Fruit fly (Drosophila melanogaster) whole organism, embryonic: ENCODE results near the gene Jhbp12.

Experiments
- CG10431 ChIP-seq: fragments of 200-800 bp; sonication (Bioruptor generic); optimal IDR thresholded peaks from 3 replicates; lab custom pipeline; 2018; ENCODE audit warnings: missing biosample characterization, mild to moderate bottlenecking, missing genetic modification characterization
- CG10654 ChIP-seq: fragments of 200-800 bp; sonication (Bioruptor generic); optimal IDR thresholded peaks from 2 replicates; lab custom pipeline; 2016; ENCODE audit warnings: missing biosample characterization, missing genetic modification characterization
- CG11560 ChIP-seq: fragments of 200-800 bp; sonication (Bioruptor generic); IDR thresholded peaks from 3 replicates; pipeline ENCODE4 v1.3.6; 2022; ENCODE audit warnings: missing biosample characterization, missing genetic modification characterization
- CG12219 ChIP-seq: fragments of 200-800 bp; sonication (Bioruptor generic); optimal IDR thresholded peaks from 3 replicates; lab custom pipeline; 2018; ENCODE audit warnings: missing biosample characterization, mild to moderate bottlenecking, missing genetic modification characterization
- CG13296 ChIP-seq: fragments of 200-800 bp; sonication (Bioruptor generic); optimal IDR thresholded peaks from 3 replicates; lab custom pipeline; 2018; ENCODE audit warnings: missing biosample characterization, mild to moderate bottlenecking, missing genetic modification characterization
- CG13894 ChIP-seq: fragments of 200-800 bp; sonication (Bioruptor generic); optimal IDR thresholded peaks from 3 replicates; lab custom pipeline; 2018; ENCODE audit warnings: missing biosample characterization, mild to moderate bottlenecking, missing genetic modification characterization, moderate library complexity
- CG15601 ChIP-seq: fragments of 200-800 bp; sonication (Bioruptor generic); optimal IDR thresholded peaks from 3 replicates; lab custom pipeline; 2019; ENCODE audit warnings: missing biosample characterization, mild to moderate bottlenecking, missing genetic modification characterization, moderate library complexity
- CG17612 ChIP-seq: fragments of 200-800 bp; sonication (Bioruptor generic); IDR thresholded peaks from 2 replicates; pipeline ENCODE4 v1.3.6; 2022; ENCODE audit warnings: missing biosample characterization, missing genetic modification characterization
- CG32767 ChIP-seq: fragments of 200-800 bp; sonication (Bioruptor generic); IDR thresholded peaks from 2 replicates; pipeline ENCODE4 v1.3.6; 2022; ENCODE audit warnings: missing biosample characterization, missing genetic modification characterization
- CG3281 ChIP-seq: fragments of 200-800 bp; sonication (Bioruptor generic); optimal IDR thresholded peaks from 3 replicates; lab custom pipeline; 2017; ENCODE audit warnings: missing biosample characterization, mild to moderate bottlenecking, missing genetic modification characterization
- CG34224 ChIP-seq: fragments of 200-800 bp; sonication (Bioruptor generic); IDR thresholded peaks from 3 replicates; pipeline ENCODE4 v1.3.6; 2022; ENCODE audit warnings: missing biosample characterization, missing genetic modification characterization; ENCODE audit not compliant: partially characterized antibody
- CG4854 ChIP-seq: fragments of 200-800 bp; sonication (Bioruptor generic); optimal IDR thresholded peaks from 2 replicates; lab custom pipeline; 2016; ENCODE audit warnings: missing biosample characterization, missing genetic modification characterization, inconsistent platforms
- CG5953 ChIP-seq: fragments of 200-800 bp; sonication (Bioruptor generic); IDR thresholded peaks from 2 replicates; pipeline ENCODE4 v1.3.6; 2022; ENCODE audit warnings: missing biosample characterization, missing genetic modification characterization
- CG6254 ChIP-seq: fragments of 200-800 bp; sonication (Bioruptor generic); optimal IDR thresholded peaks from 3 replicates; lab custom pipeline; 2017; ENCODE audit warnings: mild to moderate bottlenecking, missing biosample characterization, missing genetic modification reagents, missing genetic modification characterization
- CG6654 ChIP-seq: fragments of 200-800 bp; sonication (Bioruptor generic); optimal IDR thresholded peaks from 2 replicates; lab custom pipeline; 2017; ENCODE audit warnings: missing biosample characterization, mild to moderate bottlenecking, missing genetic modification characterization
- CG8765 ChIP-seq: fragments of 200-800 bp; sonication (Bioruptor generic); IDR thresholded peaks from 2 replicates; pipeline ENCODE4 v1.3.6; 2022; ENCODE audit warnings: missing biosample characterization, missing genetic modification characterization
- Camta ChIP-seq: fragments of 200-800 bp; sonication (Bioruptor generic); optimal IDR thresholded peaks from 2 replicates; lab custom pipeline; 2016; ENCODE audit warnings: missing biosample characterization, missing genetic modification characterization
- CkIIα-i1 ChIP-seq: fragments of 200-800 bp; sonication (Bioruptor generic); IDR thresholded peaks from 2 replicates; pipeline ENCODE4 v1.3.6; 2022; ENCODE audit warnings: missing biosample characterization, missing genetic modification characterization
- Fer3 ChIP-seq: fragments of 200-800 bp; sonication (Bioruptor generic); optimal IDR thresholded peaks from 2 replicates; lab custom pipeline; 2018; ENCODE audit warnings: missing biosample characterization, mild to moderate bottlenecking, missing genetic modification characterization, moderate library complexity
- HLH3B ChIP-seq: fragments of 200-800 bp; sonication (Bioruptor generic); IDR thresholded peaks from 2 replicates; pipeline ENCODE4 v1.3.6; 2022; ENCODE audit warnings: missing biosample characterization, missing genetic modification characterization
- HLH4C ChIP-seq: fragments of 200-800 bp; sonication (Bioruptor generic); IDR thresholded peaks from 3 replicates; pipeline ENCODE4 v1.3.6; 2022; ENCODE audit warnings: missing biosample characterization, missing genetic modification characterization; ENCODE audit not compliant: partially characterized antibody
- Hmx ChIP-seq: fragments of 200-800 bp; sonication (Bioruptor generic); optimal IDR thresholded peaks from 2 replicates; lab custom pipeline; 2016; ENCODE audit warnings: missing biosample characterization, missing genetic modification characterization
- Hr39 ChIP-seq: fragments of >200 bp; optimal IDR thresholded peaks from 2 replicates; lab custom pipeline; 2017
- Med ChIP-seq: fragments of 200-800 bp; sonication (Bioruptor generic); peaks from one replicate; lab custom pipeline; 2016; ENCODE audit warnings: missing biosample characterization, missing genetic modification characterization, mild to moderate bottlenecking, inconsistent platforms, moderate library complexity
- Myb ChIP-seq: fragments of 200-800 bp; sonication (Bioruptor generic); optimal IDR thresholded peaks from 2 replicates; lab custom pipeline; 2016; ENCODE audit warnings: missing biosample characterization, missing genetic modification characterization
- Sin3A ChIP-seq: fragments of >200 bp; optimal IDR thresholded peaks from 2 replicates; lab custom pipeline; 2018
- YL-1 ChIP-seq: fragments of 200-800 bp; sonication (Bioruptor generic); optimal IDR thresholded peaks from 3 replicates; lab custom pipeline; 2017; ENCODE audit warnings: missing biosample characterization, mild to moderate bottlenecking, missing genetic modification characterization
- btn ChIP-seq: fragments of 200-800 bp; sonication (Bioruptor generic); optimal IDR thresholded peaks from 2 replicates; lab custom pipeline; 2016; ENCODE audit warnings: missing biosample characterization, missing genetic modification characterization
- cato ChIP-seq: fragments of 200-800 bp; sonication (Bioruptor generic); optimal IDR thresholded peaks from 2 replicates; lab custom pipeline; 2016; ENCODE audit warnings: missing biosample characterization, missing genetic modification characterization, borderline replicate concordance
- caup ChIP-seq: fragments of 200-800 bp; sonication (Bioruptor generic); optimal IDR thresholded peaks from 3 replicates; lab custom pipeline; 2017; ENCODE audit warnings: missing biosample characterization, mild to moderate bottlenecking, missing genetic modification characterization, moderate library complexity; ENCODE audit not compliant: severe bottlenecking
- crp ChIP-seq, 2 experiments: fragments of 200-800 bp; sonication (Bioruptor generic); optimal IDR thresholded peaks; 2 replicates in 1 of 2; 3 replicates in 1 of 2; lab custom pipeline; 2017; ENCODE audit warnings: missing biosample characterization in 2 of 2, missing genetic modification characterization in 2 of 2, mild to moderate bottlenecking in 1 of 2, moderate library complexity in 1 of 2
- fd3F ChIP-seq: fragments of 200-800 bp; sonication (Bioruptor generic); optimal IDR thresholded peaks from 2 replicates; lab custom pipeline; 2018; ENCODE audit warnings: missing biosample characterization, mild to moderate bottlenecking, missing genetic modification characterization, moderate library complexity
- gt ChIP-seq: fragments of 200-800 bp; sonication (Bioruptor generic); IDR thresholded peaks from 2 replicates; pipeline ENCODE4 v1.3.6; 2022; ENCODE audit warnings: missing biosample characterization, missing genetic modification characterization
- her ChIP-seq: fragments of 200-800 bp; sonication (Bioruptor generic); optimal IDR thresholded peaks from 2 replicates; lab custom pipeline; 2016; ENCODE audit warnings: missing biosample characterization, missing genetic modification characterization
- hth ChIP-seq: fragments of >200 bp; optimal IDR thresholded peaks from 2 replicates; lab custom pipeline; 2017; ENCODE audit warnings: inconsistent platforms
- jumu ChIP-seq: fragments of 200-800 bp; sonication (Bioruptor generic); optimal IDR thresholded peaks from 3 replicates; lab custom pipeline; 2016; ENCODE audit warnings: missing biosample characterization, missing genetic modification characterization
- lab ChIP-seq: fragments of 200-800 bp; sonication (Bioruptor generic); optimal IDR thresholded peaks from 3 replicates; lab custom pipeline; 2017; ENCODE audit warnings: missing biosample characterization, missing genetic modification characterization, mild to moderate bottlenecking, moderate library complexity, missing genetic modification reagents
- nmo ChIP-seq: fragments of 200-800 bp; sonication (Bioruptor generic); optimal IDR thresholded peaks from 2 replicates; lab custom pipeline; 2018; ENCODE audit warnings: missing biosample characterization, mild to moderate bottlenecking, missing genetic modification characterization, moderate library complexity
- otp ChIP-seq: fragments of 200-800 bp; sonication (Bioruptor generic); IDR thresholded peaks from 3 replicates; pipeline ENCODE4, ENCODE4 v1.3.6; 2022; ENCODE audit warnings: missing biosample characterization, missing genetic modification characterization
- p53 ChIP-seq: fragments of 200-800 bp; sonication (Bioruptor generic); optimal IDR thresholded peaks from 2 replicates; lab custom pipeline; 2016; ENCODE audit warnings: missing biosample characterization, missing genetic modification characterization
- pho ChIP-seq: fragments of 200-800 bp; sonication (Bioruptor generic); optimal IDR thresholded peaks from 2 replicates; lab custom pipeline; 2016; ENCODE audit warnings: missing biosample characterization, missing genetic modification characterization
- phol ChIP-seq: fragments of 200-800 bp; sonication (Bioruptor generic); optimal IDR thresholded peaks from 3 replicates; lab custom pipeline; 2018; ENCODE audit warnings: missing biosample characterization, mild to moderate bottlenecking, missing genetic modification characterization, moderate library complexity
- pita ChIP-seq: fragments of 200-800 bp; sonication (Bioruptor generic); optimal IDR thresholded peaks from 2 replicates; lab custom pipeline; 2017; ENCODE audit warnings: missing biosample characterization, mild to moderate bottlenecking, missing genetic modification characterization
- psq ChIP-seq: fragments of 200-800 bp; sonication (Bioruptor generic); optimal IDR thresholded peaks from 2 replicates; lab custom pipeline; 2017; ENCODE audit warnings: missing biosample characterization, missing genetic modification characterization
- sisA ChIP-seq: fragments of 200-800 bp; sonication (Bioruptor generic); IDR thresholded peaks from 2 replicates; pipeline ENCODE4 v1.3.6; 2022; ENCODE audit warnings: missing biosample characterization, missing genetic modification characterization
- slbo ChIP-seq: fragments of 200-800 bp; sonication (Bioruptor generic); IDR thresholded peaks from 2 replicates; pipeline ENCODE4 v1.3.6; 2022; ENCODE audit warnings: missing biosample characterization, missing genetic modification characterization
- so ChIP-seq: fragments of 200-800 bp; sonication (Bioruptor generic); IDR thresholded peaks from 3 replicates; pipeline ENCODE4 v1.3.6; 2022; ENCODE audit warnings: missing biosample characterization, missing genetic modification characterization
- sr ChIP-seq: fragments of 200-800 bp; sonication (Bioruptor generic); IDR thresholded peaks from 3 replicates; pipeline ENCODE4 v1.3.6; 2022; ENCODE audit warnings: missing biosample characterization, missing genetic modification characterization
- tna ChIP-seq: fragments of 200-800 bp; sonication (Bioruptor generic); IDR thresholded peaks from 2 replicates; pipeline ENCODE4 v1.3.6; 2022; ENCODE audit warnings: missing biosample characterization, missing genetic modification characterization; ENCODE audit not compliant: partially characterized antibody
- tup ChIP-seq: fragments of 200-800 bp; sonication (Bioruptor generic); optimal IDR thresholded peaks from 2 replicates; lab custom pipeline; 2016; ENCODE audit warnings: missing biosample characterization, mild to moderate bottlenecking, missing genetic modification characterization, moderate library complexity
- unc-4 ChIP-seq: fragments of 200-800 bp; sonication (Bioruptor generic); IDR thresholded peaks from 2 replicates; pipeline ENCODE4 v1.3.6; 2022; ENCODE audit warnings: missing biosample characterization, missing genetic modification characterization; ENCODE audit not compliant: partially characterized antibody
- wek ChIP-seq: fragments of 200-800 bp; sonication (Bioruptor generic); optimal IDR thresholded peaks from 3 replicates; lab custom pipeline; 2018; ENCODE audit warnings: missing biosample characterization, mild to moderate bottlenecking, missing genetic modification characterization, moderate library complexity

Jhbp12 gene

DNA sequence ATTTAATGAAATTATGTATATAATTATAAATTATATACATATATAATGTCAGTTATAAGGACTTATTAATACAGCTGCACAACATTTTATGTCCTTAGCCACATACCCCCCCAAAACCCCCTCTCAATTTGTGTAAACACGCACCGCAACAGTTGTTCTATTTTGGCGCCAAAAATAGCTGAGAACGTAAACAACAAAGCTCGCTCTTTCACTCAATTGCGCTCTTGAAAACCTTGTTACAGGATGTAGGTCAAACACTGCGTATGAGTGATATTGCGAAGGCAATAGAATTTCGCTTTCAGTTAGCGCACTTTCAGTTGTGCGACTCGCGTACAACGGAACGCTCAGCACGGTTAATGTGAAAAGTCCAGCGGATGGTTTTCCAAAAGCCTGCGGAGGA, 19.8 kb downstream of the Jhbp12 start, which contains the start of gene Esyt2 (continued):
- TF ChIP-seq gt (GFP tag; lab: Robert Waterston, UW) (no peak), CG5953 (GFP tag; lab: Robert Waterston, UW) (0 out of 2 replicates have a peak, but pooled peaks have one; percentile 22), so (GFP tag; lab: Robert Waterston, UW) (peak; percentile 55; the same call in 2 of the 3 replicates), CG17612 (GFP tag; lab: Robert Waterston, UW) (no peak), CG11560 (no peak), CG13296 (GFP tag; lab: Kevin White, UChicago) (peak; percentile 20), CG12219 (GFP tag; lab: Kevin White, UChicago) (no peak), fd3F (GFP tag; lab: Kevin White, UChicago) (peak; percentile 4), Sin3A (lab: Kevin White, UChicago) (no peak), jumu (GFP tag; lab: Kevin White, UChicago) (no peak), cato (no peak), CG13894 (tag; lab: Kevin White, UChicago) (peak; percentile 18), psq (no peak), Fer3 (peak; percentile 56), hth (lab: Kevin White, UChicago) (no peak), phol (tag; lab: Kevin White, UChicago) (peak; percentile 13), CG3281 (GFP tag; lab: Kevin White, UChicago) (peak; percentile 54), Med (GFP tag; lab: Kevin White, UChicago) (peak; percentile 79), CG10431 (GFP tag; lab: Kevin White, UChicago) (no peak), CG6654 (GFP tag; lab: Kevin White, UChicago) (no peak), CG6254 (no peak), Hr39 (no peak), tna (GFP tag; lab: Robert Waterston, UW) (no peak), p53 (GFP tag; lab: Kevin White, UChicago) (no peak), Myb (GFP tag; lab: Kevin White, UChicago) (no peak), Hmx (GFP tag; lab: Kevin White, UChicago) (no peak), btn (GFP tag; lab: Kevin White, UChicago) (no peak), CG10654 (no peak), tup (no peak), her (GFP tag; lab: Kevin White, UChicago) (no peak), wek (peak; percentile 15), pita (no peak), pho (no peak), crp (GFP tag; optimal IDR thresholded peaks at IDR 0.05; lab: Kevin White, UChicago) (no peak), nmo (GFP tag; lab: Kevin White, UChicago) (no peak), slbo (GFP tag; lab: Robert Waterston, UW) (peak; percentile 77), CG8765 (GFP tag; lab: Robert Waterston, UW) (no peak; the same call in 1 of the 2 replicates), lab (peak; percentile 74), HLH4C (no peak), Camta (GFP tag; lab: Kevin White, UChicago) (no peak), CkIIα-i1 (GFP tag; lab: Robert Waterston, UW) (no peak), caup (GFP tag; lab: Kevin White, UChicago) (peak; percentile 16), CG4854 (no peak), unc-4 (GFP tag; lab: Robert Waterston, UW) (no peak), otp (GFP tag; lab: Robert Waterston, UW) (no peak), CG15601 (tag; lab: Kevin White, UChicago) (no peak), sr (GFP tag; lab: Robert Waterston, UW) (no peak), HLH3B (no peak), CG32767 (GFP tag; lab: Robert Waterston, UW) (no peak), YL-1 (GFP tag; lab: Kevin White, UChicago) (no peak), sisA (GFP tag; lab: Robert Waterston, UW) (no peak), CG34224 (GFP tag; lab: Robert Waterston, UW) (no peak)
